Worm (Caenorhabditis elegans) whole organism, young adult: ENCODE data around the gene C54C6.5.

Experiments used
- C06A6.2 ChIP-seq: fragments of 200-800 bp; sonication (Bioruptor generic); conservative IDR thresholded peaks from 2 replicates; pipeline ENCODE4 v1.3.6; 2022; ENCODE audit warnings: missing genetic modification characterization, missing compliant biosample characterization
- snpc-4 ChIP-seq, 5 experiments: fragments of 150-350 bp in 1 of 5; sonication (generic microtip) in 4 of 5; optimal IDR thresholded peaks; 2 replicates each; lab custom pipeline; 2014 to 2018; ENCODE audit warnings: missing genetic modification characterization in 5 of 5, missing biosample characterization in 3 of 5, antibody characterized with exemption in 2 of 5, mild to moderate bottlenecking in 2 of 5, missing compliant biosample characterization in 2 of 5, missing genotype in 2 of 5, moderate library complexity in 2 of 5, missing genetic modification reagents in 1 of 5
- unc-62 ChIP-seq: fragments of 150-350 bp; optimal IDR thresholded peaks from 2 replicates; lab custom pipeline; 2014; ENCODE audit warnings: missing biosample characterization, missing genetic modification reagents, missing genetic modification characterization

DNA sequence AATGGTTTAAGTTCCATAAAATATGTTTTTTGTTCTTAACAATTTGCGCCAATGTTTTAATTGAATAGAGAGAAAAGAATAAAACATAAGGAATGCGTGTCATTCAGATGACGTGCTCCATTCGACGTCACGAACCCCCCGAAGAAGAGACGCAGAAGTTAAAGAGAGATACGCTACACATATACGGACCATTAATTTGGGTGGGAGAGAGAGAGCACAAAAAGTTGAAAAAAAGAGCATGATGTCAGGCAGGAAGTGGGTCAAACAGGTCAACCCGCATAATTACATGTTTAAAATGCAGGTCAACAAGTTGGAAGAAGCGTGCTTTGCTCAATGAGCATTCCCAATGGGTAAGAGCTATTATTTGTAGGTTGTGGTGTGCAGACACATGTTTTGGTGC is 10.6 kb upstream of the C54C6.5 start:
- TF ChIP-seq snpc-4 (GFP tag; optimal IDR thresholded peaks at IDR 0.05; lab: Kevin White, UChicago): no peak
- TF ChIP-seq snpc-4 (tag; optimal IDR thresholded peaks at IDR 0.05; lab: Kevin White, UChicago): no peak
- TF ChIP-seq C06A6.2: no peak
- TF ChIP-seq unc-62 (GFP tag; lab: Kevin White, UChicago): no peak
